Fruit fly (Drosophila melanogaster) whole organism, embryonic: ENCODE data around the gene CG16789.

Experiments
- Atf3 ChIP-seq: fragments of 200-800 bp; sonication (Bioruptor generic); optimal IDR thresholded peaks from 3 replicates; lab custom pipeline; 2016; ENCODE audit warnings: missing biosample characterization, missing genetic modification characterization
- Bgb ChIP-seq: fragments of 200-800 bp; sonication (Bioruptor generic); IDR thresholded peaks from 2 replicates; pipeline ENCODE4 v1.3.6; 2022; ENCODE audit warnings: missing biosample characterization, missing genetic modification characterization; ENCODE audit not compliant: partially characterized antibody
- C15 ChIP-seq: fragments of 200-800 bp; sonication (Bioruptor generic); IDR thresholded peaks from 3 replicates; pipeline ENCODE4 v1.3.6; 2022; ENCODE audit warnings: missing biosample characterization, missing genetic modification characterization
- CG1024 ChIP-seq: fragments of 200-800 bp; sonication (Bioruptor generic); IDR thresholded peaks from 2 replicates; pipeline ENCODE4 v1.3.6; 2022; ENCODE audit warnings: missing biosample characterization, missing genetic modification characterization
- CG11723 ChIP-seq: fragments of 200-800 bp; sonication (Bioruptor generic); optimal IDR thresholded peaks from 2 replicates; lab custom pipeline; 2017; ENCODE audit warnings: missing biosample characterization, mild to moderate bottlenecking, missing genetic modification characterization
- CG12219 ChIP-seq: fragments of 200-800 bp; sonication (Bioruptor generic); optimal IDR thresholded peaks from 3 replicates; lab custom pipeline; 2018; ENCODE audit warnings: missing biosample characterization, mild to moderate bottlenecking, missing genetic modification characterization
- CG12769 ChIP-seq: fragments of 200-800 bp; sonication (Bioruptor generic); optimal IDR thresholded peaks from 2 replicates; lab custom pipeline; 2019; ENCODE audit warnings: missing biosample characterization, mild to moderate bottlenecking, missing genetic modification characterization, moderate library complexity
- CG13624 ChIP-seq: fragments of 200-800 bp; sonication (Bioruptor generic); optimal IDR thresholded peaks from 2 replicates; lab custom pipeline; 2016; ENCODE audit warnings: missing biosample characterization, missing genetic modification characterization
- CG13775 ChIP-seq: fragments of 200-800 bp; sonication (Bioruptor generic); optimal IDR thresholded peaks from 3 replicates; lab custom pipeline; 2017; ENCODE audit warnings: missing biosample characterization, mild to moderate bottlenecking, missing genetic modification characterization
- CG13894 ChIP-seq: fragments of 200-800 bp; sonication (Bioruptor generic); optimal IDR thresholded peaks from 3 replicates; lab custom pipeline; 2018; ENCODE audit warnings: missing biosample characterization, mild to moderate bottlenecking, missing genetic modification characterization, moderate library complexity
- CG14667 ChIP-seq: fragments of 200-800 bp; sonication (Bioruptor generic); IDR thresholded peaks from 2 replicates; pipeline ENCODE4 v1.3.6; 2022; ENCODE audit warnings: missing biosample characterization, missing genetic modification characterization
- CG1602 ChIP-seq: fragments of 200-800 bp; sonication (Bioruptor generic); optimal IDR thresholded peaks from 3 replicates; lab custom pipeline; 2016; ENCODE audit warnings: missing biosample characterization, missing genetic modification characterization
- CG16813 ChIP-seq: fragments of 200-800 bp; sonication (Bioruptor generic); IDR thresholded peaks from 3 replicates; pipeline ENCODE4 v1.3.6; 2022; ENCODE audit warnings: missing biosample characterization, missing genetic modification characterization; ENCODE audit not compliant: partially characterized antibody
- CG17385 ChIP-seq: fragments of 200-800 bp; sonication (Bioruptor generic); optimal IDR thresholded peaks from 3 replicates; lab custom pipeline; 2018; ENCODE audit warnings: missing biosample characterization, mild to moderate bottlenecking, missing genetic modification characterization
- CG2678 ChIP-seq: fragments of 200-800 bp; sonication (Bioruptor generic); optimal IDR thresholded peaks from 3 replicates; lab custom pipeline; 2019; ENCODE audit warnings: missing biosample characterization, mild to moderate bottlenecking, missing genetic modification characterization, moderate library complexity
- CG3407 ChIP-seq: fragments of 200-800 bp; sonication (Bioruptor generic); optimal IDR thresholded peaks from 2 replicates; lab custom pipeline; 2018; ENCODE audit warnings: missing biosample characterization, mild to moderate bottlenecking, missing genetic modification characterization
- CG6683 ChIP-seq: fragments of 200-800 bp; sonication (Bioruptor generic); optimal IDR thresholded peaks from 2 replicates; lab custom pipeline; 2017; ENCODE audit warnings: missing biosample characterization, mild to moderate bottlenecking, missing genetic modification characterization, missing genetic modification reagents
- CG7786 ChIP-seq: fragments of 200-800 bp; sonication (Bioruptor generic); optimal IDR thresholded peaks from 2 replicates; lab custom pipeline; 2016; ENCODE audit warnings: missing biosample characterization, missing genetic modification characterization
- CG8290 ChIP-seq, 3 experiments: fragments of 200-800 bp; sonication (Bioruptor generic); optimal IDR thresholded peaks; 2 replicates each; lab custom pipeline; 2016 to 2019; ENCODE audit warnings: missing biosample characterization in 3 of 3, missing genetic modification characterization in 3 of 3, mild to moderate bottlenecking in 2 of 3, moderate library complexity in 1 of 3
- CG8924 ChIP-seq: fragments of 200-800 bp; optimal IDR thresholded peaks from 3 replicates; lab custom pipeline; 2019; ENCODE audit warnings: missing biosample characterization, mild to moderate bottlenecking, missing genetic modification characterization, moderate library complexity
- CG9876 ChIP-seq: fragments of 200-800 bp; sonication (Bioruptor generic); optimal IDR thresholded peaks from 2 replicates; lab custom pipeline; 2016; ENCODE audit warnings: missing biosample characterization, missing genetic modification characterization
- Dad ChIP-seq: fragments of 200-800 bp; sonication (Bioruptor generic); optimal IDR thresholded peaks from 3 replicates; lab custom pipeline; 2016; ENCODE audit warnings: missing biosample characterization, missing genetic modification characterization
- Dp ChIP-seq: fragments of 200-800 bp; sonication (Bioruptor generic); optimal IDR thresholded peaks from 2 replicates; lab custom pipeline; 2018; ENCODE audit warnings: missing biosample characterization, mild to moderate bottlenecking, missing genetic modification characterization, moderate library complexity
- Dref ChIP-seq: fragments of 200-800 bp; sonication (Bioruptor generic); IDR thresholded peaks from 2 replicates; pipeline ENCODE4 v1.3.6; 2022; ENCODE audit warnings: missing biosample characterization, missing genetic modification characterization
- E2f2 ChIP-seq: fragments of 200-800 bp; sonication (Bioruptor generic); IDR thresholded peaks from 2 replicates; pipeline ENCODE4 v1.3.6; 2022; ENCODE audit warnings: missing biosample characterization, missing genetic modification characterization
- ERR ChIP-seq: fragments of 200-800 bp; sonication (Bioruptor generic); optimal IDR thresholded peaks from 2 replicates; lab custom pipeline; 2016; ENCODE audit warnings: missing biosample characterization, missing genetic modification characterization
- HLH3B ChIP-seq: fragments of 200-800 bp; sonication (Bioruptor generic); IDR thresholded peaks from 2 replicates; pipeline ENCODE4 v1.3.6; 2022; ENCODE audit warnings: missing biosample characterization, missing genetic modification characterization
- HmgD ChIP-seq: fragments of 200-800 bp; sonication (Bioruptor generic); optimal IDR thresholded peaks from 3 replicates; lab custom pipeline; 2016; ENCODE audit warnings: missing biosample characterization, missing genetic modification characterization
- HmgZ ChIP-seq: fragments of 200-800 bp; sonication (Bioruptor generic); optimal IDR thresholded peaks from 2 replicates; lab custom pipeline; 2018; ENCODE audit warnings: missing biosample characterization, mild to moderate bottlenecking, missing genetic modification characterization
- MESR4 ChIP-seq: fragments of 200-800 bp; sonication (Bioruptor generic); optimal IDR thresholded peaks from 2 replicates; lab custom pipeline; 2018; ENCODE audit warnings: missing biosample characterization, mild to moderate bottlenecking, missing genetic modification characterization, moderate library complexity
- Pdp1 ChIP-seq, 2 experiments: fragments of 200-800 bp; sonication (Bioruptor generic); optimal IDR thresholded peaks; 3 replicates each; lab custom pipeline; 2016; ENCODE audit warnings: missing biosample characterization in 2 of 2, missing genetic modification characterization in 2 of 2, mild to moderate bottlenecking in 1 of 2, moderate library complexity in 1 of 2
- Ptx1 ChIP-seq: fragments of 200-800 bp; sonication (Bioruptor generic); IDR thresholded peaks from 2 replicates; pipeline ENCODE4 v1.3.6; 2022; ENCODE audit warnings: missing biosample characterization, missing genetic modification characterization
- Rfx ChIP-seq: fragments of 200-800 bp; sonication (Bioruptor generic); IDR thresholded peaks from 2 replicates; pipeline ENCODE4 v1.3.6; 2022; ENCODE audit warnings: missing biosample characterization, missing genetic modification characterization
- Xrp1 ChIP-seq: fragments of 200-800 bp; sonication (Bioruptor generic); IDR thresholded peaks from 2 replicates; pipeline ENCODE4 v1.3.6; 2022; ENCODE audit warnings: missing biosample characterization, missing genetic modification characterization
- YL-1 ChIP-seq: fragments of 200-800 bp; sonication (Bioruptor generic); optimal IDR thresholded peaks from 3 replicates; lab custom pipeline; 2017; ENCODE audit warnings: missing biosample characterization, mild to moderate bottlenecking, missing genetic modification characterization
- ara ChIP-seq: fragments of 200-800 bp; sonication (Bioruptor generic); IDR thresholded peaks from 2 replicates; pipeline ENCODE4 v1.3.6; 2022; ENCODE audit warnings: missing biosample characterization, missing genetic modification characterization
- ems ChIP-seq: fragments of 200-800 bp; sonication (Bioruptor generic); optimal IDR thresholded peaks from 3 replicates; lab custom pipeline; 2016; ENCODE audit warnings: missing biosample characterization, missing genetic modification characterization
- ewg ChIP-seq: fragments of 200-800 bp; sonication (Bioruptor generic); optimal IDR thresholded peaks from 3 replicates; lab custom pipeline; 2017; ENCODE audit warnings: mild to moderate bottlenecking, missing biosample characterization, missing genetic modification reagents, missing genetic modification characterization
- grn ChIP-seq: fragments of 200-800 bp; sonication (Bioruptor generic); optimal IDR thresholded peaks from 3 replicates; lab custom pipeline; 2017; ENCODE audit warnings: missing biosample characterization, missing genetic modification characterization
- gt ChIP-seq: fragments of 200-800 bp; sonication (Bioruptor generic); IDR thresholded peaks from 2 replicates; pipeline ENCODE4 v1.3.6; 2022; ENCODE audit warnings: missing biosample characterization, missing genetic modification characterization
- hkb ChIP-seq, 2 experiments: fragments of 200-800 bp in 1 of 2; fragments of >200 bp in 1 of 2; sonication (Bioruptor generic) in 1 of 2; IDR thresholded peaks in 1 of 2; optimal IDR thresholded peaks in 1 of 2; 2 replicates each; pipeline versions ENCODE4 v1.3.6 to Lab custom; 2017 to 2022; ENCODE audit warnings: missing biosample characterization in 1 of 2, missing genetic modification characterization in 1 of 2
- mam ChIP-seq: fragments of 200-800 bp; sonication (Bioruptor generic); optimal IDR thresholded peaks from 3 replicates; lab custom pipeline; 2016; ENCODE audit warnings: missing biosample characterization, missing genetic modification characterization
- org-1 ChIP-seq: fragments of 200-800 bp; sonication (Bioruptor generic); optimal IDR thresholded peaks from 2 replicates; lab custom pipeline; 2017; ENCODE audit warnings: missing biosample characterization, missing genetic modification characterization
- rib ChIP-seq: fragments of 200-800 bp; sonication (Bioruptor generic); IDR thresholded peaks from 2 replicates; pipeline ENCODE4 v1.3.6; 2022; ENCODE audit warnings: missing biosample characterization, missing genetic modification characterization
- run ChIP-seq: fragments of 200-800 bp; sonication (Bioruptor generic); optimal IDR thresholded peaks from 3 replicates; lab custom pipeline; 2018; ENCODE audit warnings: missing biosample characterization, mild to moderate bottlenecking, missing genetic modification characterization
- slbo ChIP-seq: fragments of 200-800 bp; sonication (Bioruptor generic); IDR thresholded peaks from 2 replicates; pipeline ENCODE4 v1.3.6; 2022; ENCODE audit warnings: missing biosample characterization, missing genetic modification characterization
- tio ChIP-seq: fragments of 200-800 bp; sonication (Bioruptor generic); optimal IDR thresholded peaks from 2 replicates; lab custom pipeline; 2017; ENCODE audit warnings: missing biosample characterization, missing genetic modification characterization, inconsistent platforms
- unpg ChIP-seq: fragments of 200-800 bp; sonication (Bioruptor generic); optimal IDR thresholded peaks from 3 replicates; lab custom pipeline; 2018; ENCODE audit warnings: missing biosample characterization, mild to moderate bottlenecking, missing genetic modification characterization, moderate library complexity
- usp ChIP-seq: fragments of >200 bp; optimal IDR thresholded peaks from 2 replicates; lab custom pipeline; 2017; ENCODE audit warnings: missing biosample characterization, missing genetic modification characterization
- wor ChIP-seq: fragments of 200-800 bp; sonication (Bioruptor generic); IDR thresholded peaks from 2 replicates; pipeline ENCODE4 v1.3.6; 2022; ENCODE audit warnings: missing biosample characterization, missing genetic modification characterization

Gene CG16789

dm6 chr3R:9613124-9613523, 47.1 kb downstream of the CG16789 start (continued):
- no peak for TF ChIP-seq hkb (optimal IDR thresholded peaks at IDR 0.05; lab: Kevin White, UChicago)
- peak; percentile 86 for TF ChIP-seq hkb (GFP tag; IDR thresholded peaks at IDR 0.05; lab: Robert Waterston, UW)
- no peak for TF ChIP-seq usp (GFP tag; lab: Kevin White, UChicago)
- peak; percentile 65 for TF ChIP-seq ewg (GFP tag; lab: Kevin White, UChicago)
- TF ChIP-seq Ptx1 (GFP tag; lab: Robert Waterston, UW) = peak; percentile 70
- peak; percentile 70 for TF ChIP-seq Rfx (GFP tag; lab: Robert Waterston, UW)
- TF ChIP-seq CG13775 (GFP tag; lab: Kevin White, UChicago) = peak; percentile 22
- TF ChIP-seq ara (GFP tag; lab: Robert Waterston, UW) = no peak
- TF ChIP-seq CG16813 (GFP tag; lab: Robert Waterston, UW) = no peak
- TF ChIP-seq HmgZ (tag; lab: Kevin White, UChicago) = peak; percentile 18
- TF ChIP-seq C15 (GFP tag; lab: Robert Waterston, UW) = no peak
- no peak for TF ChIP-seq wor
- peak; percentile 63; the same call in 1 of the 2 replicates for TF ChIP-seq slbo (GFP tag; lab: Robert Waterston, UW)
- TF ChIP-seq CG8924 (tag; lab: Kevin White, UChicago) = peak; percentile 15
- TF ChIP-seq E2f2 (GFP tag; lab: Robert Waterston, UW) = 0 out of 2 replicates have a peak, but pooled peaks have one; percentile 14
- peak; percentile 62 for TF ChIP-seq CG13624 (GFP tag; lab: Kevin White, UChicago)
- no peak for TF ChIP-seq MESR4 (GFP tag; lab: Kevin White, UChicago)
- TF ChIP-seq CG9876 (GFP tag; lab: Kevin White, UChicago) = no peak
- TF ChIP-seq ems (GFP tag; lab: Kevin White, UChicago) = peak; percentile 69
- peak; percentile 10 for TF ChIP-seq run (tag; lab: Kevin White, UChicago)
- TF ChIP-seq CG12219 (GFP tag; lab: Kevin White, UChicago) = peak; percentile 37
- TF ChIP-seq HmgD (GFP tag; lab: Kevin White, UChicago) = no peak
- TF ChIP-seq CG13894 (tag; lab: Kevin White, UChicago) = peak; percentile 37
- peak; percentile 67 for TF ChIP-seq unpg
- TF ChIP-seq YL-1 (GFP tag; lab: Kevin White, UChicago) = no peak
- peak; percentile 44 for TF ChIP-seq tio (GFP tag; lab: Kevin White, UChicago)
- TF ChIP-seq CG3407 (GFP tag; lab: Kevin White, UChicago) = no peak
- TF ChIP-seq CG1024 (GFP tag; lab: Robert Waterston, UW) = peak; percentile 65
- TF ChIP-seq Dp (GFP tag; lab: Kevin White, UChicago) = no peak
- peak; percentile 69 for TF ChIP-seq CG12769 (tag; lab: Kevin White, UChicago)
- peak; percentile 59 for TF ChIP-seq Dad (GFP tag; lab: Kevin White, UChicago)
- TF ChIP-seq ERR (GFP tag; lab: Kevin White, UChicago) = peak; percentile 24
- no peak for TF ChIP-seq grn
- TF ChIP-seq Xrp1 (GFP tag; lab: Robert Waterston, UW) = peak; percentile 57
- TF ChIP-seq CG14667 (GFP tag; lab: Robert Waterston, UW) = no peak
- TF ChIP-seq Pdp1 (GFP tag; optimal IDR thresholded peaks at IDR 0.05; lab: Kevin White, UChicago) = peak; percentile 52 to 54
- no peak for TF ChIP-seq Bgb (GFP tag; lab: Robert Waterston, UW)
- TF ChIP-seq CG11723 (GFP tag; lab: Kevin White, UChicago) = peak; percentile 13
- no peak for TF ChIP-seq Dref (GFP tag; lab: Robert Waterston, UW)
- peak; percentile 28 for TF ChIP-seq CG1602 (GFP tag; lab: Kevin White, UChicago)
- no peak for TF ChIP-seq rib (GFP tag; lab: Robert Waterston, UW)
- peak; percentile 53 for TF ChIP-seq org-1
- TF ChIP-seq CG2678 (tag; lab: Kevin White, UChicago) = peak; percentile 69
- TF ChIP-seq CG6683 (GFP tag; lab: Kevin White, UChicago) = peak; percentile 31
- peak; percentile 21 for TF ChIP-seq Atf3 (GFP tag; lab: Kevin White, UChicago)
- peak; percentile 27 for TF ChIP-seq CG7786 (GFP tag; lab: Kevin White, UChicago)
- TF ChIP-seq gt (GFP tag; lab: Robert Waterston, UW) = no peak
- peak; percentile 10 for TF ChIP-seq CG17385 (GFP tag; lab: Kevin White, UChicago)
- peak; percentile 67 for TF ChIP-seq mam
- peak; percentile 70 for TF ChIP-seq HLH3B (GFP tag; lab: Robert Waterston, UW)
- TF ChIP-seq CG8290 (GFP tag; optimal IDR thresholded peaks at IDR 0.05; lab: Kevin White, UChicago) = no peak
- TF ChIP-seq CG8290 (tag; optimal IDR thresholded peaks at IDR 0.05; lab: Kevin White, UChicago) = peak in 1 of 2 experiments; percentile 41
